Worm (Caenorhabditis elegans): ENCODE results near the gene unc-33.
A peak's percentile ranks its signal among the peaks of the same experiment; 100 is the strongest.

unc-33 gene

DNA sequence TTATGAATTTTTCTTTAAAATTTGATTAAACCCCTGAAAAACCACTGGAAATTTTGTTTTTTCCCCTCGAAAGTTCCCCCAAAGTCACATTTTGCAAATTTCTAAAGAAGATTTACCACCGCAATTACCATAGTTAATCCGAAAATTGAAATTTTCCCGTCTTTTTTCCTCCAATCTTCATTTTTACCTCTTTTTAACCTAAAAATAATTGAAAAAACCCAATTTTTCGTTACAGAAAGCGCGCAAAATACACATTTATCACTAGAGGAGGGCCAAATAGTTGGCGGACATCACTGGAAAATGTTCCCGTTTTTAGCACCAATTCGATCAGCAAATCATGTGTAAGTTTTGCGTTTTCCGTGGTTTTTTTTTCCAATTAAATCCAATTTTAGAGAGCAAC lies at the start of gene unc-33:
Gene unc-33 (plus strand): TSS at position 301 of the 400 bp plus-strand sequence.
- TF ChIP-seq klf-2 (GFP tag; conservative IDR thresholded peaks at IDR 0.05), result no peak
- no peak for TF ChIP-seq ztf-29 (GFP tag; IDR thresholded peaks at IDR 0.05)
- TF ChIP-seq cog-1 (tag; optimal IDR thresholded peaks at IDR 0.05), result no peak
- TF ChIP-seq ref-1 (GFP tag; conservative IDR thresholded peaks at IDR 0.05), result no peak
- TF ChIP-seq tab-1 (GFP tag; IDR thresholded peaks at IDR 0.05), result no peak
- TF ChIP-seq ztf-23 (GFP tag; IDR thresholded peaks at IDR 0.05), result no peak
- no peak for TF ChIP-seq flt-1 (GFP tag; IDR thresholded peaks at IDR 0.05)
- no peak for TF ChIP-seq med-1 (GFP tag; optimal IDR thresholded peaks at IDR 0.05; ENCODE audit: insufficient read depth)
- TF ChIP-seq T22C8.4 (GFP tag; IDR thresholded peaks at IDR 0.05), result no peak

DNA sequence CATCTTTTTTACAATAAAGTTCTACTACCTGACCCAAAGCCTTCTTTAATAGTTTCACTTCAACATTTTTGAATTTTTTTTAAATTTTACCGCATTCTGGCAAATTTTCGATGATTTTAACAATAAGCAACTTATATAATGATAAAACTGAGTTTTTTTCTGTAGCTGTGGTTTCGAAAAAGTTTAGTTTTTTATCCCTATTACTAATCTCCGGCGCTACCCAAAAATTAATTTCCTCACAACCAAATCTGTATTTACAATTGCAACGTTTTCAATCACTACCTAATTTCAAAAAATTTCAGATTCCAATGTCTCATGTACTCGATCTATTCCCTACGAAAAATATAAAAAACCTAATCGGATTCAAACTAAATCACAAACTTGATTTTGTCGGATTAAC lies 49.6 kb upstream of the unc-33 start, which contains the start of gene F58E2.3:
Gene F58E2.3 (plus strand): TSS at position 301 of the 400 bp plus-strand sequence.
- TF ChIP-seq ref-1 (GFP tag; conservative IDR thresholded peaks at IDR 0.05) (no peak), tab-1 (GFP tag; IDR thresholded peaks at IDR 0.05) (no peak), ztf-29 (GFP tag; IDR thresholded peaks at IDR 0.05) (no peak), klf-2 (GFP tag; conservative IDR thresholded peaks at IDR 0.05) (no peak), cog-1 (tag; optimal IDR thresholded peaks at IDR 0.05) (no peak), T22C8.4 (GFP tag; IDR thresholded peaks at IDR 0.05) (no peak), ztf-23 (GFP tag; IDR thresholded peaks at IDR 0.05) (no peak), flt-1 (GFP tag; IDR thresholded peaks at IDR 0.05) (no peak), med-1 (GFP tag; optimal IDR thresholded peaks at IDR 0.05; ENCODE audit: insufficient read depth) (no peak)

DNA sequence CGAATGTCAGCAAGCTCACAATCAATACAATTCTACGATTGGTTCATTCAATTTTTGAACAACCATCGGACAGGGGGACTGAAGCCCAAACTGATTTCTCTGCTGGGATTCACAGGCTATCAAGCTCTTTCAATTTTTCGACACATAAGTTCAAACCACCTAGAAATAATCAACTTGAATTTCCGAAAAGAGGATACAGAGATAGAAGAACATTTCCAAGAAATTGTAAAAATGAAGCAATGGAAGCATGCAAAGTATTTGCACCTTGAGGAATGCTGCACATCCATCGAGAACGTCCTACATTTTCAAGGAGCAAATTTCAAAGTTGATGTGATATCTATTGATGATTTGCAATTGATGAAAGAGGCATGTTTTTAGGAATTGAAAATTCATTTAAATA lies 48.9 kb upstream of the unc-33 start:
- TF ChIP-seq cog-1 (tag; optimal IDR thresholded peaks at IDR 0.05) (no peak), klf-2 (GFP tag; conservative IDR thresholded peaks at IDR 0.05) (no peak), flt-1 (GFP tag; IDR thresholded peaks at IDR 0.05) (no peak), ref-1 (GFP tag; conservative IDR thresholded peaks at IDR 0.05) (no peak), tab-1 (GFP tag; IDR thresholded peaks at IDR 0.05) (no peak), T22C8.4 (GFP tag; IDR thresholded peaks at IDR 0.05) (no peak), med-1 (GFP tag; optimal IDR thresholded peaks at IDR 0.05; ENCODE audit: insufficient read depth) (no peak), ztf-23 (GFP tag; IDR thresholded peaks at IDR 0.05) (no peak), ztf-29 (GFP tag; IDR thresholded peaks at IDR 0.05) (no peak)

DNA sequence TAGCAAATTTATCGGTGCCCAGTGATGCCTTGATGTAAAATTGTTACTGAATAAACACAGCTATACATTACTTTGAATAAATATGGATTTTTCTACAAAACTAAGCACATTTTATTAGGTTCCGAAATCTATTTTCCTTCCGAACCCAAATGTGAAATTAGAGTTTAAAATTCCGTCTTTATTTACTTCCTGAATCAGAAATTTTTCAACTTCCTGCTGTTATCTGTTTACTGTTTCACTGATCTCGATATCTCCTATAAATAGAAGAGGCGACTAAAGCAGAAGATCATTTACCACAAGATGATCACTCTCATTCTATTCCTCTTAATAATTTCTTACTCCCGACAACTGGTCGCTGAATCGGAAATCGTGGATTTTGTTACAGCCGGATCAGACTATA lies 46.9 kb upstream of the unc-33 start, which contains the start of gene F58E2.2:
Gene F58E2.2 (plus strand): TSS at position 301 of the 400 bp plus-strand sequence.
- TF ChIP-seq ref-1 (GFP tag; conservative IDR thresholded peaks at IDR 0.05), result no peak
- no peak for TF ChIP-seq ztf-29 (GFP tag; IDR thresholded peaks at IDR 0.05)
- no peak for TF ChIP-seq flt-1 (GFP tag; IDR thresholded peaks at IDR 0.05)

DNA sequence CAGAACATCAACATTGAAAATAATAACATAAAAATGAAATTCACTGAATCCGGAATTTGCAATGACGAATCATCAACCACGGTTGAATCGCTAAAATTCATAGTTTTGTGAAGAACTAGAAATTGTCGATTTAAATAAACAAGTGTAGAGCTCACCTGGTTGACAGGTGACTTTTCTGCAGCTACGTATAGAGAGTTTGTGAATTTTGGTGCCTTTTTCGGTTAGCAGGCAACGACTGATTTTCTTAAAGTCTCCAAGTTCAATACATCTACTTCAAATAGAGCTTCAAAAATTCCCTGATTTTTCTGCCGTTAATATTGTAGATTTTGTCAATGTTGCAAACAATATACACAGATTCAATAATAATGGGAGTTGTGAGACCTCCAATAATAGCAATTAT lies 39.6 kb upstream of the unc-33 start, which contains the start of gene srz-69:
Gene srz-69 (minus strand): TSS at position 101 of the 400 bp plus-strand sequence.
- TF ChIP-seq ztf-23 (GFP tag; IDR thresholded peaks at IDR 0.05) (no peak), tab-1 (GFP tag; IDR thresholded peaks at IDR 0.05) (no peak), klf-2 (GFP tag; conservative IDR thresholded peaks at IDR 0.05) (no peak), flt-1 (GFP tag; IDR thresholded peaks at IDR 0.05) (no peak), ref-1 (GFP tag; conservative IDR thresholded peaks at IDR 0.05) (no peak), ztf-29 (GFP tag; IDR thresholded peaks at IDR 0.05) (no peak), cog-1 (tag; optimal IDR thresholded peaks at IDR 0.05) (no peak), med-1 (GFP tag; optimal IDR thresholded peaks at IDR 0.05; ENCODE audit: insufficient read depth) (no peak), T22C8.4 (GFP tag; IDR thresholded peaks at IDR 0.05) (no peak)

DNA sequence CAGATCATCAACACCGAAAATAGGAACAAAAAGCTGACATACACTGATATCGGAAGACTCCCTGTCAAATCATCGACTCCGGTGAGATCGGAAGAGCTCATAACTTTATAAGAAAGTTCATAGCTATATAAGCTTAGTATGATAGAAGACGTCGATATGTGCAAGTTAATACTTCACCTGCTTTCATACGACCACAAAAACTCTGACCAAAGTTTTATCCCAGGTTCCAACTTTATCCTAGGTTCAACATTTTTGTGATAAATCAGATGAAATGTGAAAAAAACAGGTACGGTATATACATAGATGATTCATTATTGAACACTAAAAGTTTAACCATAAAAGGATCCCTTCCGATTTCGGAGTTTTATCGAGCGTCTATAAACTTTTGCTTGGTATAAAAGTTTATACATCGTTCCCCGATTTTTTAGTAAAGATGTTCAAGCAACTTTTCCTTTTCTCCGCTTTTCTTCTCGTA lies 37.7 kb upstream of the unc-33 start, which contains the start of the genes srz-70 and C09G12.5:
Gene srz-70 (minus strand): TSS at position 101 of the 475 bp plus-strand sequence.
Gene C09G12.5 (plus strand): TSS at position 425 of the 475 bp plus-strand sequence.
- TF ChIP-seq T22C8.4 (GFP tag; IDR thresholded peaks at IDR 0.05) (no peak), ztf-23 (GFP tag; IDR thresholded peaks at IDR 0.05) (no peak), flt-1 (GFP tag; IDR thresholded peaks at IDR 0.05) (no peak), tab-1 (GFP tag; IDR thresholded peaks at IDR 0.05) (no peak), ref-1 (GFP tag; conservative IDR thresholded peaks at IDR 0.05) (no peak), ztf-29 (GFP tag; IDR thresholded peaks at IDR 0.05) (no peak), med-1 (GFP tag; optimal IDR thresholded peaks at IDR 0.05; ENCODE audit: insufficient read depth) (no peak), klf-2 (GFP tag; conservative IDR thresholded peaks at IDR 0.05) (no peak), cog-1 (tag; optimal IDR thresholded peaks at IDR 0.05) (no peak)

DNA sequence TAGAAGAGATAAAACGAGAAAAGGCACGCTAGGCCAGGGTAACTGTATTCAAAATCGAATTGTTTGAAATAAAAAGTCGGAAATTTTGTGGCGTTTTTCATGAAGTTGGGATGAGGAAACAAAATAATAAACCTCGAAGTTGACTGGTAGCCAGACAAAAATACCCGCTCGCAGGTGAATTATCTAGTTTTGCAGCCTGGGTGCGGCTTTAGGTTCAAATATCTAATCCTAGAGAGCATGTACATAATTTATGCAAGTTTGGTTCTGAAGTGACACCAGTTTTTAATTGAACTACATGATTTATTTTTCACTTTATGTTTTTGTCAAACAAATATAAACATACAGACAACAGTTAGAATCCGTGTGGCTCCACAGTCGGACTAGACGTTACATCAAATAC lies 34.9 kb upstream of the unc-33 start, which contains the start of gene srz-37:
Gene srz-37 (minus strand): TSS at position 101 of the 400 bp plus-strand sequence.
- no peak for TF ChIP-seq klf-2 (GFP tag; conservative IDR thresholded peaks at IDR 0.05)
- no peak for TF ChIP-seq flt-1 (GFP tag; IDR thresholded peaks at IDR 0.05)
- no peak for TF ChIP-seq T22C8.4 (GFP tag; IDR thresholded peaks at IDR 0.05)
- no peak for TF ChIP-seq tab-1 (GFP tag; IDR thresholded peaks at IDR 0.05)
- TF ChIP-seq cog-1 (tag; optimal IDR thresholded peaks at IDR 0.05), result no peak
- TF ChIP-seq ztf-23 (GFP tag; IDR thresholded peaks at IDR 0.05), result no peak
- no peak for TF ChIP-seq med-1 (GFP tag; optimal IDR thresholded peaks at IDR 0.05; ENCODE audit: insufficient read depth)
- TF ChIP-seq ref-1 (GFP tag; conservative IDR thresholded peaks at IDR 0.05), result no peak

DNA sequence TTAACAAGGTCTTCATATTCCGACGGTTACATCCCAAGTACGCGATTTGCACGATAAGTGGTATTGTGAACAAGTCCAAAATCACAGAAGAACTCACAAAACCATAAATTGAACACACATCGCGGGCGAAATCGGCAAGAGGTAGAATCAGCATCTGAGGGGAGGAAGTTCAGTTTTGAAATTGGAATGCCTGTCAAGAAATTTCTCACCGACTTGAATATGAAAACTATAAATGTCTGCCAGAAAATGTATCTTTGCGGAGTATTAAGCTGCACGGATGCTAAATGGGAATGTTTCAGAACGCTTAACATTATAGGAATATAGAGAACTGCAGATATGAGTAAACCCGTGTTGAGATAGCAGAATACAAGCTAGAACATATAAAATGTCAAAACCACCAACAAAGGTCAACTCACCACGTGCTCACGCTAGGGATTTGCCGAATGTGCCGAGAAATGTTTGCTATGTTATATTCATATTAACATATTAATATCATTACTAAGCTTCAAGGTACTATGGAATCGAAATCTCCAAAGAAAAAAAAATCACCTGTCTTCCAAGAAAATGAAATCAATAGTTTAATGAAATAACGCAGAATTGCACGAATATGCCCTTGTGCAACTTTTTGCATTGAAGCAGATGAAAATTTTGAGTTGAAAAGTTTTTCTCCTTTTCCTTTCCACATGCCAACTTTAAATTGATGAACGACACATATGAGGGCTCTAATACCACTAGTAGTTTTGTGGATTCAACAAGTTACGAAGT lies 34.3 kb upstream of the unc-33 start, which contains the start of gene srz-82:
Gene srz-82 (plus strand): TSS at position 701 of the 765 bp plus-strand sequence.
- TF ChIP-seq T22C8.4 (GFP tag; IDR thresholded peaks at IDR 0.05) (no peak), ztf-23 (GFP tag; IDR thresholded peaks at IDR 0.05) (0 out of 2 replicates have a peak, but pooled peaks have one; percentile 24)

DNA sequence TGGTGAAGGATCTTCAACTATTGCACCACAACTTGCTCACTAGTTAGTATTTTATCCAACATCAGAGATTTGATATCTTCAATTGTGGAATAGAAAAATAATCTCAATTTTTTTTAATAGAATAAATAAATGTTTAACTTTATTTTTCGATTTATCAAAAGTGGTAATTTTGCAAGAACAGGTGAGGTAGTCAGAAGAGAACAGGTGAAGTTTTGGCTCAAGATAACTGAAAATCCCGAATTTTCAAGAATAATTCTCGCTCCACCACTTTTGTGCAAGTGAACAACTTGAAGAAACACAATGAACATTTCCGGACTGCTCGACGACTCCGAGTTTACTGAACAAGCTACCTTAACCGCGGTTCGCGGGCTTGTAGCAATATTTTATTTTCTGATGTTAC lies 25.2 kb upstream of the unc-33 start, which contains the start of gene srz-78:
Gene srz-78 (plus strand): TSS at position 301 of the 400 bp plus-strand sequence.
- no peak for TF ChIP-seq T22C8.4 (GFP tag; IDR thresholded peaks at IDR 0.05)
- no peak for TF ChIP-seq ztf-23 (GFP tag; IDR thresholded peaks at IDR 0.05)
- TF ChIP-seq klf-2 (GFP tag; conservative IDR thresholded peaks at IDR 0.05), result no peak
- TF ChIP-seq tab-1 (GFP tag; IDR thresholded peaks at IDR 0.05), result no peak
- TF ChIP-seq ref-1 (GFP tag; conservative IDR thresholded peaks at IDR 0.05), result no peak
- TF ChIP-seq ztf-29 (GFP tag; IDR thresholded peaks at IDR 0.05), result no peak
- no peak for TF ChIP-seq cog-1 (tag; optimal IDR thresholded peaks at IDR 0.05)
- no peak for TF ChIP-seq flt-1 (GFP tag; IDR thresholded peaks at IDR 0.05)
- TF ChIP-seq med-1 (GFP tag; optimal IDR thresholded peaks at IDR 0.05; ENCODE audit: insufficient read depth), result no peak
